Worm (Caenorhabditis elegans): Measurements from ENCODE around the gene famh-136.

DNA sequence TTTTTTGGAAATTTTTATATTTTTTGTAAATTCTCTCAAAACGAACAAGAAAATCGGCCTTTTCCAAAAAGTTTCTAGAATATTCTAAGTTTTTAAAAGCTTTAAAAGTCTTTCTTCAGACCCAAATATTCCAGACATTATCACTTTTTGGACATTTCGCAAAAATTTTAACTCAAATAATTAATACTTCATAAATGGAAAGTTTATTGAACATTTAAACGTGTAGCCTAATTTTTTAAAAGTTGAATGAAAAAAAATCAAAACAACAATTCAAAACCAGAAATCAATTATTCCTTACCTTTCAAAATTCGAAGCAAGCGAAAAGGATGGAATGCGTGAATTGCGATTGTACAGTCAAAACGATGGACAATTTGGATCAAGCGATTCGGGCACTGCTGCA, 32.2 kb downstream of the famh-136 start, which contains the start of gene ZK637.15:
- TF ChIP-seq hrde-1 (tag; optimal IDR thresholded peaks at IDR 0.05; ENCODE audit: borderline replicate concordance), result no peak
- TF ChIP-seq ets-4 (GFP tag; optimal IDR thresholded peaks at IDR 0.05), result no peak
- no peak for TF ChIP-seq F39B2.1 (GFP tag; IDR thresholded peaks at IDR 0.05)
- TF ChIP-seq ztf-6 (GFP tag; IDR thresholded peaks at IDR 0.05), result no peak
- TF ChIP-seq tbx-9 (tag; optimal IDR thresholded peaks at IDR 0.05; ENCODE audit: borderline replicate concordance), result no peak
- no peak for TF ChIP-seq dpl-1 (GFP tag; optimal IDR thresholded peaks at IDR 0.05)

All from whole organism, young adult.